Worm (Caenorhabditis elegans) whole organism, L3 larva: ENCODE measurements around the gene C34F6.5.
A peak's percentile ranks its signal among the peaks of the same experiment; 100 is the strongest.

Source experiments
- R02D3.7 ChIP-seq: fragments of 150-350 bp; optimal IDR thresholded peaks from 2 replicates; lab custom pipeline; 2014; ENCODE audit warnings: missing biosample characterization, missing genetic modification characterization
- ceh-16 ChIP-seq: sonication (generic microtip); optimal IDR thresholded peaks from 2 replicates; lab custom pipeline; 2017; ENCODE audit warnings: missing biosample characterization, missing genetic modification characterization
- ceh-28 ChIP-seq: fragments of 150-350 bp; optimal IDR thresholded peaks from 2 replicates; lab custom pipeline; 2014; ENCODE audit warnings: missing biosample characterization, missing genetic modification reagents, missing genetic modification characterization
- daf-12 ChIP-seq: fragments of 150-350 bp; optimal IDR thresholded peaks from 2 replicates; lab custom pipeline; 2014; ENCODE audit warnings: missing biosample characterization, missing genetic modification reagents, missing genetic modification characterization
- egl-27 ChIP-seq: sonication (generic microtip); optimal IDR thresholded peaks from 4 replicates; lab custom pipeline; 2017; ENCODE audit warnings: missing biosample characterization, missing genetic modification reagents, missing genetic modification characterization
- egl-5 ChIP-seq: fragments of 150-350 bp; optimal IDR thresholded peaks from 2 replicates; lab custom pipeline; 2017; ENCODE audit warnings: missing biosample characterization, missing genetic modification reagents, missing genetic modification characterization, inconsistent platforms
- elt-2 ChIP-seq: sonication (generic microtip); optimal IDR thresholded peaks from 2 replicates; lab custom pipeline; 2016; ENCODE audit warnings: missing genetic modification reagents, mild to moderate bottlenecking, missing genetic modification characterization, missing compliant biosample characterization
- fkh-10 ChIP-seq: sonication (generic microtip); optimal IDR thresholded peaks from 2 replicates; lab custom pipeline; 2017; ENCODE audit warnings: missing biosample characterization, missing genetic modification reagents, missing genetic modification characterization
- fkh-2 ChIP-seq: fragments of 150-350 bp; optimal IDR thresholded peaks from 2 replicates; lab custom pipeline; 2014; ENCODE audit warnings: missing biosample characterization, missing genetic modification reagents, missing genetic modification characterization
- jun-1 ChIP-seq: fragments of 150-350 bp; optimal IDR thresholded peaks from 2 replicates; lab custom pipeline; 2014; ENCODE audit warnings: missing biosample characterization, missing genetic modification reagents, missing genetic modification characterization
- lin-15B ChIP-seq: fragments of 150-350 bp; optimal IDR thresholded peaks from 2 replicates; lab custom pipeline; 2014; ENCODE audit warnings: missing biosample characterization, missing genetic modification characterization
- lsy-12 ChIP-seq: sonication (generic microtip); optimal IDR thresholded peaks from 2 replicates; lab custom pipeline; 2016; ENCODE audit warnings: mild to moderate bottlenecking, missing genetic modification characterization, missing compliant biosample characterization
- mml-1 ChIP-seq: fragments of 150-350 bp; sonication (generic microtip); optimal IDR thresholded peaks from 3 replicates; lab custom pipeline; 2014; ENCODE audit warnings: missing biosample characterization, missing genetic modification characterization
- nhr-12 ChIP-seq: fragments of 150-350 bp; optimal IDR thresholded peaks from 2 replicates; lab custom pipeline; 2014; ENCODE audit warnings: missing biosample characterization, missing genetic modification characterization
- nhr-237 ChIP-seq: fragments of 150-350 bp; optimal IDR thresholded peaks from 2 replicates; lab custom pipeline; 2014; ENCODE audit warnings: missing biosample characterization, missing genetic modification characterization
- nhr-43 ChIP-seq: sonication (generic microtip); optimal IDR thresholded peaks from 2 replicates; lab custom pipeline; 2016; ENCODE audit warnings: mild to moderate bottlenecking, missing genetic modification characterization, missing compliant biosample characterization; ENCODE audit not compliant: poor library complexity, severe bottlenecking
- nhr-67 ChIP-seq: fragments of 150-350 bp; optimal IDR thresholded peaks from 2 replicates; lab custom pipeline; 2014; ENCODE audit warnings: missing biosample characterization, missing genetic modification characterization
- pha-4 ChIP-seq: fragments of 150-350 bp; optimal IDR thresholded peaks from 2 replicates; lab custom pipeline; 2014; ENCODE audit warnings: missing biosample characterization, missing genetic modification reagents, missing genetic modification characterization
- skn-1 ChIP-seq: fragments of 150-350 bp; optimal IDR thresholded peaks from 2 replicates; lab custom pipeline; 2014; ENCODE audit warnings: missing biosample characterization, missing genetic modification characterization
- snpc-4 ChIP-seq: fragments of 150-350 bp; optimal IDR thresholded peaks from 2 replicates; lab custom pipeline; 2014; ENCODE audit warnings: missing biosample characterization, missing genetic modification characterization
- unc-39 ChIP-seq: sonication (generic microtip); optimal IDR thresholded peaks from 4 replicates; lab custom pipeline; 2017; ENCODE audit warnings: missing biosample characterization, missing genetic modification characterization
- unc-62 ChIP-seq: fragments of 150-350 bp; sonication (generic microtip); optimal IDR thresholded peaks from 4 replicates; lab custom pipeline; 2014; ENCODE audit warnings: missing biosample characterization, missing genetic modification reagents, missing genetic modification characterization
- zag-1 ChIP-seq: fragments of 150-350 bp; optimal IDR thresholded peaks from 2 replicates; lab custom pipeline; 2014; ENCODE audit warnings: missing biosample characterization, missing genetic modification characterization
- ztf-11 ChIP-seq: fragments of 150-350 bp; optimal IDR thresholded peaks from 2 replicates; lab custom pipeline; 2014; ENCODE audit warnings: missing biosample characterization, missing genetic modification characterization

C34F6.5 gene

ce11 chrX:11178599-11178998 is 30.1 kb downstream of the C34F6.5 start, which contains the start of gene gnrr-6:
Gene gnrr-6, plus strand, starts transcription at chrX:11178899.
- TF ChIP-seq egl-27 (tag; lab: Kevin White, UChicago) (no peak), jun-1 (tag; lab: Kevin White, UChicago) (no peak), lsy-12 (tag; lab: Kevin White, UChicago) (no peak), ceh-16 (tag; lab: Kevin White, UChicago) (no peak)
- TF ChIP-seq, all 47 proteins: peak for 0

- TF ChIP-seq elt-2 (tag; lab: Kevin White, UChicago) = peak; percentile 33
- TF ChIP-seq snpc-4 = no peak
- TF ChIP-seq nhr-43 = peak; percentile 18
- TF ChIP-seq daf-12 (tag; lab: Kevin White, UChicago) = no peak
Observed at ce11 chrX:11162778-11163584, 45.7 kb downstream of the C34F6.5 start.

DNA sequence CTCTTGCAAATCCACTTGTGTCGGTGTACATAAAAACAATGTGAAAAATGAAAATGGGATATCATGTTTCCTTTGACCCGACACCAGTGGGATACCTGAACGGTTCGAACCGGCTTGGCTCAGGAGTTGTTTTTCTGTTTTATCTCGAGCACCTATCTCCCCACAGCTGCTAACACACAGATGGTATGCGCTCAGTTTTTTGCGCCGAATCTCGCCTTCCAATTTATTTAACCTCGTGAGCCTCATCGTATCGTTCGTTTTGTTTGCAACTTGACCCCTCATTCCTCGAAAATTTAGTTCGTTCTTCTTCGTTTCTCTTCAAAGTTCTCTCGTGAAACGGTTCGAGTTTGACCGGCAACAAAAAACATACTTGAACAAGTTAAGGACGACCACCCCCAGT is 48.2 kb downstream of the C34F6.5 start, which contains the start of gene C05C9.1:
TSS of gene C05C9.1 (plus strand) at position 301 of the 400 bp plus-strand sequence.
- no peak for TF ChIP-seq egl-5 (tag; lab: Kevin White, UChicago)
- no peak for TF ChIP-seq ztf-11 (tag; lab: Kevin White, UChicago)
- TF ChIP-seq daf-12 (tag; lab: Kevin White, UChicago) = no peak
- TF ChIP-seq zag-1 (tag; lab: Kevin White, UChicago) = no peak
- TF ChIP-seq nhr-12 = no peak
- no peak for TF ChIP-seq R02D3.7
- no peak for TF ChIP-seq pha-4 (tag; lab: Kevin White, UChicago)
- no peak for TF ChIP-seq egl-27 (tag; lab: Kevin White, UChicago)
- no peak for TF ChIP-seq ceh-28 (tag; lab: Kevin White, UChicago)
- TF ChIP-seq skn-1 (tag; lab: Kevin White, UChicago) = no peak
- no peak for TF ChIP-seq lin-15B (tag; lab: Kevin White, UChicago)
- no peak for TF ChIP-seq fkh-10 (GFP tag; lab: Kevin White, UChicago)
- TF ChIP-seq fkh-2 (tag; lab: Kevin White, UChicago) = no peak
- no peak for TF ChIP-seq unc-62 (GFP tag; lab: Kevin White, UChicago)
- TF ChIP-seq nhr-237 (tag; lab: Kevin White, UChicago) = no peak
- TF ChIP-seq unc-39 (tag; lab: Kevin White, UChicago) = no peak
- TF ChIP-seq nhr-67 (tag; lab: Kevin White, UChicago) = no peak
- TF ChIP-seq mml-1 (tag; lab: Kevin White, UChicago) = no peak
